Worm (Caenorhabditis elegans) whole organism, L4 larva: ENCODE results near the gene H41C03.3.

Experiments
- fkh-10 ChIP-seq: fragments of 150-350 bp; optimal IDR thresholded peaks from 2 replicates; lab custom pipeline; 2014; ENCODE audit warnings: missing biosample characterization, missing genetic modification reagents, missing genetic modification characterization
- nhr-237 ChIP-seq: sonication (generic microtip); optimal IDR thresholded peaks from 2 replicates; lab custom pipeline; 2017; ENCODE audit warnings: missing biosample characterization, missing genetic modification characterization
- skn-1 ChIP-seq: fragments of 150-350 bp; optimal IDR thresholded peaks from 2 replicates; lab custom pipeline; 2014; ENCODE audit warnings: missing biosample characterization, missing genetic modification characterization

- TF ChIP-seq fkh-10 (GFP tag; lab: Kevin White, UChicago) (no peak), skn-1 (tag; lab: Kevin White, UChicago) (no peak), nhr-237 (tag; lab: Kevin White, UChicago) (no peak)
These were observed 25.3 kb upstream of the H41C03.3 start, which contains the start of gene ehs-1 for ce11 chrII:5820282-5820762.
